Fruit fly (Drosophila melanogaster) whole organism, wandering third instar larva: ENCODE data around the gene Ndae1.

Experiments used
- CG32264 ChIP-seq: fragments of 200-800 bp; sonication (Bioruptor generic); optimal IDR thresholded peaks from 2 replicates; lab custom pipeline; 2016; ENCODE audit warnings: missing biosample characterization, missing genetic modification characterization
- dmrt93B ChIP-seq: fragments of 200-800 bp; sonication (Bioruptor generic); optimal IDR thresholded peaks from 2 replicates; lab custom pipeline; 2018; ENCODE audit warnings: missing biosample characterization, mild to moderate bottlenecking, missing genetic modification characterization
- dsf ChIP-seq: sonication (Bioruptor generic); optimal IDR thresholded peaks from 2 replicates; lab custom pipeline; 2016; ENCODE audit warnings: missing biosample characterization, missing genetic modification characterization, borderline replicate concordance

- TF ChIP-seq dmrt93B (GFP tag; lab: Kevin White, UChicago), result no peak
- no peak for TF ChIP-seq dsf (GFP tag; lab: Kevin White, UChicago)
- no peak for TF ChIP-seq CG32264 (GFP tag; lab: Kevin White, UChicago)
Observed at dm6 chr2L:7290577-7290976, 41.4 kb upstream of the Ndae1 start.
